Worm (Caenorhabditis elegans): ENCODE measurements around the gene W09D10.5.

Gene W09D10.5

DNA sequence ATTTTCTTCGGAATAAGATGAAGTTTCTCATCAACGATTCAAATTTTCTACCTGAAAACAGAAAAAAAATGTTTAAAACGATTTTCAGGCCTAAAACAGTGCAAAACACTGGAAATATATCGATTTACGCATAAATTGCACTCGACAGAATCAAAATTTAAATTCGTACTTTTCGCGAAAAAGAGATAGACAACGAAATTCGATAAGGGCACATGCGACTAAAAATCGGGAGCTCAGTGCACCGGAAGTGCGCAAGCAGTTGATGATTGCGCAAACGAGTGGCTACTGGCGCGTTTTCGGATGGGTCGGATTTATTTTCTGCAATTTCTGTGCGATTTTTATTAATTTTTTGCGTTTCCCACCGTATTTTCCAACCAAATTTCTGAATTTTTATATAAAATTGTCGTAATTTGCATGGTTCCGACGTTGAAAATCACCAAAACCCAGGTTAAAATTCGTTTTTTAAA lies 4.3 kb downstream of the W09D10.5 start, which contains the start of the genes Y39A1A.21 and Y39A1A.22:
Y39A1A.21 (minus strand) TSS at position 51 of the 467 bp plus-strand sequence.
Y39A1A.22 (minus strand) TSS at position 57 of the 467 bp plus-strand sequence.
- TF ChIP-seq peb-1 (tag; optimal IDR thresholded peaks at IDR 0.05) = no peak
- TF ChIP-seq crh-2 (tag; optimal IDR thresholded peaks at IDR 0.05) = peak; percentile 80
- peak; percentile 71 for TF ChIP-seq sma-3 (GFP tag; optimal IDR thresholded peaks at IDR 0.05)
- no peak for TF ChIP-seq ztf-11 (tag; optimal IDR thresholded peaks at IDR 0.05)
- TF ChIP-seq sma-9 (GFP tag; optimal IDR thresholded peaks at IDR 0.05) = no peak
- no peak for TF ChIP-seq sma-9 (tag; optimal IDR thresholded peaks at IDR 0.05)
- peak in 1 of 2 experiments; percentile 12 for TF ChIP-seq mdl-1 (tag; optimal IDR thresholded peaks at IDR 0.05)
- TF ChIP-seq mbf-1 (tag; optimal IDR thresholded peaks at IDR 0.05) = no peak
- TF ChIP-seq unc-39 (tag; optimal IDR thresholded peaks at IDR 0.05) = no peak
- TF ChIP-seq nhr-237 (tag; optimal IDR thresholded peaks at IDR 0.05) = no peak
- no peak for TF ChIP-seq unc-62 (GFP tag; optimal IDR thresholded peaks at IDR 0.05)
- no peak for TF ChIP-seq lin-39 (tag; optimal IDR thresholded peaks at IDR 0.05)
- no peak for TF ChIP-seq ceh-16 (tag; optimal IDR thresholded peaks at IDR 0.05)
- TF ChIP-seq elt-3 (tag; optimal IDR thresholded peaks at IDR 0.05) = no peak
- peak; percentile 41 for TF ChIP-seq nhr-6 (tag; optimal IDR thresholded peaks at IDR 0.05)
- TF ChIP-seq nhr-11 (tag; optimal IDR thresholded peaks at IDR 0.05) = no peak
- peak; percentile 95 for TF ChIP-seq C34F6.9 (tag; optimal IDR thresholded peaks at IDR 0.05)
- no peak for TF ChIP-seq elt-1 (tag; optimal IDR thresholded peaks at IDR 0.05)
- TF ChIP-seq nhr-129 (tag; optimal IDR thresholded peaks at IDR 0.05) = peak; percentile 62
- TF ChIP-seq nhr-25 (tag; optimal IDR thresholded peaks at IDR 0.05) = peak; percentile 67
- TF ChIP-seq ztf-1 (GFP tag; conservative IDR thresholded peaks at IDR 0.05) = no peak
- no peak for TF ChIP-seq nhr-77 (tag; optimal IDR thresholded peaks at IDR 0.05)
- peak; percentile 85 for TF ChIP-seq gmeb-1 (tag; optimal IDR thresholded peaks at IDR 0.05)
- TF ChIP-seq zag-1 (tag; optimal IDR thresholded peaks at IDR 0.05) = peak; percentile 34
- TF ChIP-seq lin-13 (GFP tag; optimal IDR thresholded peaks at IDR 0.05) = peak; percentile 78
- peak; percentile 84 to 90 for TF ChIP-seq lsy-2 (tag; optimal IDR thresholded peaks at IDR 0.05)
- no peak for TF ChIP-seq nhr-12 (tag; optimal IDR thresholded peaks at IDR 0.05)
- TF ChIP-seq ztf-4 (tag; optimal IDR thresholded peaks at IDR 0.05) = no peak
- peak; percentile 41 for TF ChIP-seq lin-11 (tag; optimal IDR thresholded peaks at IDR 0.05)
- no peak for TF ChIP-seq blmp-1 (tag; optimal IDR thresholded peaks at IDR 0.05; ENCODE audit: insufficient read depth)
- TF ChIP-seq nhr-10 (tag; optimal IDR thresholded peaks at IDR 0.05) = no peak
- TF ChIP-seq skn-1 (tag; optimal IDR thresholded peaks at IDR 0.05) = no peak
- peak; percentile 10 for TF ChIP-seq dmd-4 (tag; optimal IDR thresholded peaks at IDR 0.05)
- no peak for TF ChIP-seq snpc-4 (tag; optimal IDR thresholded peaks at IDR 0.05)
- no peak for TF ChIP-seq ama-1 (optimal IDR thresholded peaks at IDR 0.05)
- TF ChIP-seq unc-55 (GFP tag; optimal IDR thresholded peaks at IDR 0.05) = peak; percentile 88
- TF ChIP-seq fos-1 (tag; optimal IDR thresholded peaks at IDR 0.05) = peak; percentile 74
- TF ChIP-seq R02D3.7 (tag; optimal IDR thresholded peaks at IDR 0.05) = peak; percentile 46
- no peak for TF ChIP-seq nhr-23 (tag; optimal IDR thresholded peaks at IDR 0.05)
- TF ChIP-seq F13H6.1 (tag; optimal IDR thresholded peaks at IDR 0.05) = peak; percentile 78
- no peak for TF ChIP-seq alr-1 (tag; optimal IDR thresholded peaks at IDR 0.05)
- TF ChIP-seq aly-2 (tag; optimal IDR thresholded peaks at IDR 0.05) = no peak
- TF ChIP-seq mab-5 (tag; optimal IDR thresholded peaks at IDR 0.05) = peak; percentile 59
- no peak for TF ChIP-seq Y55F3AM.14 (GFP tag; optimal IDR thresholded peaks at IDR 0.05)
- TF ChIP-seq ceh-82 (tag; optimal IDR thresholded peaks at IDR 0.05) = peak; percentile 41
- TF ChIP-seq egl-27 (tag; optimal IDR thresholded peaks at IDR 0.05) = peak; percentile 29
- peak; percentile 62 for TF ChIP-seq nhr-21 (tag; optimal IDR thresholded peaks at IDR 0.05)
- TF ChIP-seq ZK546.5 (tag; optimal IDR thresholded peaks at IDR 0.05) = no peak
- TF ChIP-seq sem-4 (tag; optimal IDR thresholded peaks at IDR 0.05) = no peak

Data from whole organism, L2 larva.